Worm (Caenorhabditis elegans) whole organism, L4 larva: ENCODE data around the gene scl-9.

Experiments
- T26A8.4 ChIP-seq: fragments of 200-800 bp; sonication (Bioruptor generic); IDR thresholded peaks from 2 replicates; pipeline ENCODE4 v1.3.6; 2022; ENCODE audit warnings: missing genetic modification characterization, missing compliant biosample characterization
- ZK337.2 ChIP-seq: fragments of 200-800 bp; sonication (Bioruptor generic); IDR thresholded peaks from 2 replicates; pipeline ENCODE4 v1.3.6; 2022; ENCODE audit warnings: missing genetic modification reagents, missing genetic modification characterization, missing compliant biosample characterization
- ZK546.5 ChIP-seq, 2 experiments: sonication (generic microtip); optimal IDR thresholded peaks; 2 replicates each; lab custom pipeline; 2017; ENCODE audit warnings: missing biosample characterization in 2 of 2, missing genetic modification characterization in 2 of 2
- cey-2 ChIP-seq: sonication (generic microtip); optimal IDR thresholded peaks from 3 replicates; lab custom pipeline; 2017; ENCODE audit warnings: missing genetic modification characterization, mild to moderate bottlenecking, missing compliant biosample characterization, antibody characterized with exemption, borderline replicate concordance; ENCODE audit not compliant: insufficient read depth
- dpl-1 ChIP-seq: fragments of 150-350 bp; optimal IDR thresholded peaks from 2 replicates; lab custom pipeline; 2014; ENCODE audit warnings: missing biosample characterization, missing genetic modification reagents, missing genetic modification characterization
- fkh-10 ChIP-seq: fragments of 150-350 bp; optimal IDR thresholded peaks from 2 replicates; lab custom pipeline; 2014; ENCODE audit warnings: missing biosample characterization, missing genetic modification reagents, missing genetic modification characterization
- lin-1 ChIP-seq: fragments of 200-800 bp; sonication (Bioruptor generic); IDR thresholded peaks from 2 replicates; pipeline ENCODE4 v1.3.6; 2022; ENCODE audit warnings: missing genetic modification reagents, missing genetic modification characterization, missing compliant biosample characterization
- nhr-76 ChIP-seq: fragments of 150-350 bp; optimal IDR thresholded peaks from 2 replicates; lab custom pipeline; 2014; ENCODE audit warnings: missing biosample characterization, missing genetic modification characterization
- unc-130 ChIP-seq: sonication (generic microtip); optimal IDR thresholded peaks from 2 replicates; lab custom pipeline; 2016; ENCODE audit warnings: missing genetic modification reagents, missing genetic modification characterization, missing compliant biosample characterization

DNA sequence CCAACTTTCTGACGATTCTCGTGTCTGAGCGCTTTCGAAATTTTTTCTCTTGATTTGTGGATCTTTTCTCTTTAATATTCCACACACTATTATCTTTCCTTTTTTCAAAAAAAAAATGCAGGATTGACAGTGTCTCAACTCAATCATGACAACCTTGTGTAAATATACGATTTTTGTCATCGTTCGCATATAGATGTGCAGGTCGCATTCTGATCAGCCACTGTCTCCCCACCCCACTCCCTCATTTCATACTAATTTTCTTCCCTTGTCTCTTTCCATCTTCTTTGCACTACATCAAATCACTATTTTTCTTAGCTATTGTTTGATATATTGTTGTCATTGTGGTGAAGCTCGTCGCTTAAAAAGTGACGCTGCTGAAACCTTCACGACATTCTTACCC lies 11.6 kb upstream of the scl-9 start:
- no peak for TF ChIP-seq nhr-76 (tag; lab: Kevin White, UChicago)
- TF ChIP-seq dpl-1 (GFP tag; lab: Kevin White, UChicago), result no peak
- no peak for TF ChIP-seq lin-1 (GFP tag; lab: Robert Waterston, UW)
- no peak for TF ChIP-seq T26A8.4
- TF ChIP-seq unc-130 (GFP tag; lab: Kevin White, UChicago), result no peak
- no peak for TF ChIP-seq fkh-10 (GFP tag; lab: Kevin White, UChicago)
- TF ChIP-seq cey-2 (tag; lab: Kevin White, UChicago), result no peak
- no peak for TF ChIP-seq ZK337.2 (GFP tag; lab: Robert Waterston, UW)
- TF ChIP-seq ZK546.5 (tag; optimal IDR thresholded peaks at IDR 0.05; lab: Kevin White, UChicago), result no peak
